Fruit fly (Drosophila melanogaster) whole organism, embryonic: Measurements from ENCODE around the gene scrt.

Source experiments
- Atf3 ChIP-seq: fragments of 200-800 bp; sonication (Bioruptor generic); optimal IDR thresholded peaks from 3 replicates; lab custom pipeline; 2016; ENCODE audit warnings: missing biosample characterization, missing genetic modification characterization
- B-H1 ChIP-seq: fragments of 200-800 bp; sonication (Bioruptor generic); IDR thresholded peaks from 3 replicates; pipeline ENCODE4 v1.3.6; 2022; ENCODE audit warnings: missing biosample characterization, missing genetic modification characterization
- B-H2 ChIP-seq: fragments of 200-800 bp; sonication (Bioruptor generic); optimal IDR thresholded peaks from 2 replicates; lab custom pipeline; 2018; ENCODE audit warnings: missing biosample characterization, mild to moderate bottlenecking, missing genetic modification characterization
- CG10209 ChIP-seq: fragments of 200-800 bp; sonication (Bioruptor generic); optimal IDR thresholded peaks from 3 replicates; lab custom pipeline; 2017; ENCODE audit warnings: missing biosample characterization, mild to moderate bottlenecking, missing genetic modification characterization, missing genetic modification reagents
- CG10431 ChIP-seq: fragments of 200-800 bp; sonication (Bioruptor generic); optimal IDR thresholded peaks from 3 replicates; lab custom pipeline; 2018; ENCODE audit warnings: missing biosample characterization, mild to moderate bottlenecking, missing genetic modification characterization
- CG10543 ChIP-seq: fragments of 200-800 bp; sonication (Bioruptor generic); optimal IDR thresholded peaks from 3 replicates; lab custom pipeline; 2017; ENCODE audit warnings: missing biosample characterization, mild to moderate bottlenecking, missing genetic modification characterization, moderate library complexity
- CG11085 ChIP-seq: fragments of 200-800 bp; sonication (Bioruptor generic); IDR thresholded peaks from 2 replicates; pipeline ENCODE4 v1.3.6; 2022; ENCODE audit warnings: missing biosample characterization, missing genetic modification characterization
- CG11247 ChIP-seq: fragments of 200-800 bp; sonication (Bioruptor generic); IDR thresholded peaks from 2 replicates; pipeline ENCODE4 v1.3.6; 2022; ENCODE audit warnings: missing biosample characterization, missing genetic modification characterization
- CG11723 ChIP-seq: fragments of 200-800 bp; sonication (Bioruptor generic); optimal IDR thresholded peaks from 2 replicates; lab custom pipeline; 2017; ENCODE audit warnings: missing biosample characterization, mild to moderate bottlenecking, missing genetic modification characterization
- CG12219 ChIP-seq: fragments of 200-800 bp; sonication (Bioruptor generic); optimal IDR thresholded peaks from 3 replicates; lab custom pipeline; 2018; ENCODE audit warnings: missing biosample characterization, mild to moderate bottlenecking, missing genetic modification characterization
- CG1233 ChIP-seq: fragments of 200-800 bp; sonication (Bioruptor generic); optimal IDR thresholded peaks from 4 replicates; lab custom pipeline; 2018; ENCODE audit warnings: missing biosample characterization, mild to moderate bottlenecking, missing genetic modification characterization
- CG1602 ChIP-seq: fragments of 200-800 bp; sonication (Bioruptor generic); optimal IDR thresholded peaks from 3 replicates; lab custom pipeline; 2016; ENCODE audit warnings: missing biosample characterization, missing genetic modification characterization
- CG32532 ChIP-seq: fragments of 200-800 bp; sonication (Bioruptor generic); IDR thresholded peaks from 2 replicates; pipeline ENCODE4 v1.3.6; 2022; ENCODE audit warnings: missing biosample characterization, missing genetic modification characterization
- CG3995 ChIP-seq: fragments of 200-800 bp; sonication (Bioruptor generic); optimal IDR thresholded peaks from 3 replicates; lab custom pipeline; 2016; ENCODE audit warnings: missing biosample characterization, missing genetic modification characterization
- CG4282 ChIP-seq: fragments of 200-800 bp; sonication (Bioruptor generic); optimal IDR thresholded peaks from 2 replicates; lab custom pipeline; 2016; ENCODE audit warnings: missing biosample characterization, missing genetic modification characterization
- CG6765 ChIP-seq: fragments of 200-800 bp; sonication (Bioruptor generic); optimal IDR thresholded peaks from 3 replicates; lab custom pipeline; 2017; ENCODE audit warnings: missing biosample characterization, mild to moderate bottlenecking, missing genetic modification characterization
- CG7786 ChIP-seq: fragments of 200-800 bp; sonication (Bioruptor generic); optimal IDR thresholded peaks from 2 replicates; lab custom pipeline; 2016; ENCODE audit warnings: missing biosample characterization, missing genetic modification characterization
- CG8290 ChIP-seq, 3 experiments: fragments of 200-800 bp; sonication (Bioruptor generic); optimal IDR thresholded peaks; 2 replicates each; lab custom pipeline; 2016 to 2019; ENCODE audit warnings: missing biosample characterization in 3 of 3, missing genetic modification characterization in 3 of 3, mild to moderate bottlenecking in 2 of 3, moderate library complexity in 1 of 3
- CG9932 ChIP-seq: fragments of 200-800 bp; sonication (Bioruptor generic); IDR thresholded peaks from 2 replicates; pipeline ENCODE4 v1.3.6; 2022; ENCODE audit warnings: missing biosample characterization, missing genetic modification characterization
- Camta ChIP-seq: fragments of 200-800 bp; sonication (Bioruptor generic); optimal IDR thresholded peaks from 2 replicates; lab custom pipeline; 2016; ENCODE audit warnings: missing biosample characterization, missing genetic modification characterization
- CrebB ChIP-seq: fragments of 200-800 bp; sonication (Bioruptor generic); optimal IDR thresholded peaks from 3 replicates; lab custom pipeline; 2018; ENCODE audit warnings: missing biosample characterization, mild to moderate bottlenecking, missing genetic modification characterization
- Dfd ChIP-seq, 2 experiments: fragments of >200 bp; optimal IDR thresholded peaks; 2 replicates each; lab custom pipeline; 2017; ENCODE audit warnings: missing biosample characterization in 2 of 2, missing genetic modification characterization in 2 of 2
- E2f2 ChIP-seq: fragments of 200-800 bp; sonication (Bioruptor generic); IDR thresholded peaks from 2 replicates; pipeline ENCODE4 v1.3.6; 2022; ENCODE audit warnings: missing biosample characterization, missing genetic modification characterization
- Elba2 ChIP-seq: fragments of 200-800 bp; sonication (Bioruptor generic); optimal IDR thresholded peaks from 3 replicates; lab custom pipeline; 2016; ENCODE audit warnings: missing biosample characterization, missing genetic modification characterization
- Kr ChIP-seq: fragments of 200-800 bp; sonication (Bioruptor generic); optimal IDR thresholded peaks from 2 replicates; lab custom pipeline; 2017; ENCODE audit warnings: missing biosample characterization, mild to moderate bottlenecking, missing genetic modification characterization
- NC2β ChIP-seq: fragments of 200-800 bp; sonication (Bioruptor generic); optimal IDR thresholded peaks from 2 replicates; lab custom pipeline; 2016; ENCODE audit warnings: missing biosample characterization, missing genetic modification characterization
- Oaz ChIP-seq: fragments of 200-800 bp; sonication (Bioruptor generic); IDR thresholded peaks from 2 replicates; pipeline ENCODE4 v1.3.6; 2022; ENCODE audit warnings: missing biosample characterization, missing genetic modification characterization
- Rfx ChIP-seq: fragments of 200-800 bp; sonication (Bioruptor generic); IDR thresholded peaks from 2 replicates; pipeline ENCODE4 v1.3.6; 2022; ENCODE audit warnings: missing biosample characterization, missing genetic modification characterization
- Six4 ChIP-seq: fragments of 200-800 bp; sonication (Bioruptor generic); optimal IDR thresholded peaks from 2 replicates; lab custom pipeline; 2016; ENCODE audit warnings: missing biosample characterization, missing genetic modification characterization
- al ChIP-seq: fragments of 200-800 bp; sonication (Bioruptor generic); IDR thresholded peaks from 2 replicates; pipeline ENCODE4 v1.3.6; 2022; ENCODE audit warnings: missing biosample characterization, missing genetic modification characterization
- btn ChIP-seq: fragments of 200-800 bp; sonication (Bioruptor generic); optimal IDR thresholded peaks from 2 replicates; lab custom pipeline; 2016; ENCODE audit warnings: missing biosample characterization, missing genetic modification characterization
- cad ChIP-seq: fragments of >200 bp; optimal IDR thresholded peaks from 2 replicates; lab custom pipeline; 2017; ENCODE audit warnings: missing biosample characterization, missing genetic modification characterization
- chinmo ChIP-seq: fragments of 200-800 bp; sonication (Bioruptor generic); IDR thresholded peaks from 4 replicates; pipeline ENCODE4 v1.3.6; 2022; ENCODE audit warnings: missing biosample characterization, missing genetic modification characterization; ENCODE audit not compliant: partially characterized antibody
- dan ChIP-seq: fragments of 200-800 bp; sonication (Bioruptor generic); IDR thresholded peaks from 2 replicates; pipeline ENCODE4 v1.3.6; 2022; ENCODE audit warnings: missing biosample characterization, missing genetic modification characterization
- dimm ChIP-seq: fragments of 200-800 bp; sonication (Bioruptor generic); IDR thresholded peaks from 2 replicates; pipeline ENCODE4 v1.3.6; 2022; ENCODE audit warnings: missing biosample characterization, missing genetic modification characterization
- dpn ChIP-seq, 2 experiments: fragments of 200-800 bp; sonication (Bioruptor generic); optimal IDR thresholded peaks; 3 replicates each; lab custom pipeline; 2016; ENCODE audit warnings: missing biosample characterization in 2 of 2, missing genetic modification characterization in 2 of 2
- ems ChIP-seq: fragments of 200-800 bp; sonication (Bioruptor generic); optimal IDR thresholded peaks from 3 replicates; lab custom pipeline; 2016; ENCODE audit warnings: missing biosample characterization, missing genetic modification characterization
- en ChIP-seq: fragments of 200-800 bp; sonication (Bioruptor generic); optimal IDR thresholded peaks from 2 replicates; lab custom pipeline; 2016; ENCODE audit warnings: missing biosample characterization, missing genetic modification characterization
- hb ChIP-seq: fragments of 200-800 bp; sonication (Bioruptor generic); IDR thresholded peaks from 3 replicates; pipeline ENCODE4 v1.3.6; 2022; ENCODE audit warnings: missing biosample characterization, missing genetic modification characterization; ENCODE audit not compliant: partially characterized antibody
- insv ChIP-seq, 2 experiments: fragments of 200-800 bp; sonication (Bioruptor generic); optimal IDR thresholded peaks; 3 replicates each; lab custom pipeline; 2016 to 2018; ENCODE audit warnings: missing biosample characterization in 2 of 2, missing genetic modification characterization in 2 of 2
- ken ChIP-seq: fragments of 200-800 bp; sonication (Bioruptor generic); IDR thresholded peaks from 3 replicates; pipeline ENCODE4 v1.3.6; 2022; ENCODE audit warnings: missing biosample characterization, missing genetic modification characterization
- nom ChIP-seq: fragments of 200-800 bp; sonication (Bioruptor generic); optimal IDR thresholded peaks from 2 replicates; lab custom pipeline; 2017; ENCODE audit warnings: missing biosample characterization, missing genetic modification characterization, mild to moderate bottlenecking, moderate library complexity, missing genetic modification reagents
- phol ChIP-seq: fragments of 200-800 bp; sonication (Bioruptor generic); optimal IDR thresholded peaks from 3 replicates; lab custom pipeline; 2018; ENCODE audit warnings: missing biosample characterization, mild to moderate bottlenecking, missing genetic modification characterization, moderate library complexity
- pita ChIP-seq: fragments of 200-800 bp; sonication (Bioruptor generic); optimal IDR thresholded peaks from 2 replicates; lab custom pipeline; 2017; ENCODE audit warnings: missing biosample characterization, mild to moderate bottlenecking, missing genetic modification characterization
- pnt ChIP-seq: fragments of 200-800 bp; sonication (Bioruptor generic); optimal IDR thresholded peaks from 3 replicates; lab custom pipeline; 2016; ENCODE audit warnings: missing biosample characterization, missing genetic modification characterization
- ranshi ChIP-seq: fragments of 200-800 bp; sonication (Bioruptor generic); IDR thresholded peaks from 2 replicates; pipeline ENCODE4 v1.3.6; 2022; ENCODE audit warnings: missing biosample characterization, missing genetic modification characterization
- rib ChIP-seq: fragments of 200-800 bp; sonication (Bioruptor generic); IDR thresholded peaks from 2 replicates; pipeline ENCODE4 v1.3.6; 2022; ENCODE audit warnings: missing biosample characterization, missing genetic modification characterization
- ro ChIP-seq: fragments of 200-800 bp; sonication (Bioruptor generic); IDR thresholded peaks from 2 replicates; pipeline ENCODE4 v1.3.6; 2022; ENCODE audit warnings: missing biosample characterization, missing genetic modification characterization
- run ChIP-seq: fragments of 200-800 bp; sonication (Bioruptor generic); optimal IDR thresholded peaks from 3 replicates; lab custom pipeline; 2018; ENCODE audit warnings: missing biosample characterization, mild to moderate bottlenecking, missing genetic modification characterization
- sd ChIP-seq: fragments of 200-800 bp; sonication (Bioruptor generic); optimal IDR thresholded peaks from 3 replicates; lab custom pipeline; 2018; ENCODE audit warnings: missing biosample characterization, mild to moderate bottlenecking, missing genetic modification characterization, moderate library complexity
- slou ChIP-seq: fragments of 200-800 bp; sonication (Bioruptor generic); optimal IDR thresholded peaks from 3 replicates; lab custom pipeline; 2016; ENCODE audit warnings: missing biosample characterization, missing genetic modification characterization
- wek ChIP-seq: fragments of 200-800 bp; sonication (Bioruptor generic); optimal IDR thresholded peaks from 3 replicates; lab custom pipeline; 2018; ENCODE audit warnings: missing biosample characterization, mild to moderate bottlenecking, missing genetic modification characterization, moderate library complexity

Gene scrt

dm6 chr3L:3949205-3949604 lies 34.5 kb upstream of the scrt start, which contains the start of gene CG14983:
CG14983 (minus strand) TSS chr3L:3949305.
- TF ChIP-seq CrebB (no peak), rib (GFP tag; lab: Robert Waterston, UW) (no peak), CG11247 (GFP tag; lab: Robert Waterston, UW) (no peak), Atf3 (GFP tag; lab: Kevin White, UChicago) (no peak), CG10431 (GFP tag; lab: Kevin White, UChicago) (no peak), CG6765 (no peak), CG1233 (GFP tag; lab: Kevin White, UChicago) (no peak), dpn (GFP tag; optimal IDR thresholded peaks at IDR 0.05; lab: Kevin White, UChicago) (no peak), hb (no peak), B-H1 (GFP tag; lab: Robert Waterston, UW) (no peak), ken (GFP tag; lab: Robert Waterston, UW) (no peak), pnt (GFP tag; lab: Kevin White, UChicago) (no peak)

DNA sequence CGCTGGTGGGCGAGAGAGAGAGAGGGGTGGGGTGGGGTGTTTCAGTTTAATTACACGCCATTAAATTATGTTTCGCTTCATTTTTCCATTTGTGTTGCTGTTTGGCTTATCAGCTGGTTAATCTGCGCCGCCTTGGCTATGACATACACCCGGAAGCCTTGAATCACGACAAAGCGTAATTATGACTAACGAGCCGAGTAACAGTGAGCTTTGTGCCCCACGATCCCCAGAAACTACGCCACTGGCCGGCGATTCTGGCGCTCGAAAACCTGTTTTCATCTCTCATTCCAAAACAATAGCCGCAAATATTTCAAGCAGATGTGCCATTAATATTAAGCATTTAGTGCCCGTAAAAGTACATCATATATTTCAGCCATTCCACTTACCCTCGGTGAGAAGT lies 31.8 kb upstream of the scrt start:
- TF ChIP-seq chinmo (GFP tag; lab: Robert Waterston, UW) (0 out of 4 replicates have a peak, but pooled peaks have one; percentile 55), CG9932 (GFP tag; lab: Robert Waterston, UW) (peak; percentile 50), en (GFP tag; lab: Kevin White, UChicago) (no peak), B-H2 (GFP tag; lab: Kevin White, UChicago) (peak; percentile 15), ranshi (GFP tag; lab: Robert Waterston, UW) (peak; percentile 18; the same call in 1 of the 2 replicates), al (GFP tag; lab: Robert Waterston, UW) (no peak), CG32532 (GFP tag; lab: Robert Waterston, UW) (peak; percentile 32; the same call in 1 of the 2 replicates), CG11723 (GFP tag; lab: Kevin White, UChicago) (no peak), phol (no peak), CG12219 (no peak), CG10209 (GFP tag; lab: Kevin White, UChicago) (no peak), CG8290 (GFP tag; optimal IDR thresholded peaks at IDR 0.05; lab: Kevin White, UChicago) (no peak), CG8290 (tag; optimal IDR thresholded peaks at IDR 0.05; lab: Kevin White, UChicago) (no peak), NC2β (GFP tag; lab: Kevin White, UChicago) (no peak), dan (GFP tag; lab: Robert Waterston, UW) (no peak), CG4282 (GFP tag; lab: Kevin White, UChicago) (no peak), insv (GFP tag; optimal IDR thresholded peaks at IDR 0.05; lab: Kevin White, UChicago) (no peak), Rfx (GFP tag; lab: Robert Waterston, UW) (peak; percentile 48; the same call in 1 of the 2 replicates), slou (GFP tag; lab: Kevin White, UChicago) (no peak), cad (GFP tag; lab: Kevin White, UChicago) (no peak), Six4 (no peak), Kr (GFP tag; lab: Kevin White, UChicago) (no peak), ro (GFP tag; lab: Robert Waterston, UW) (no peak), ems (GFP tag; lab: Kevin White, UChicago) (no peak), Dfd (GFP tag; optimal IDR thresholded peaks at IDR 0.05; lab: Kevin White, UChicago) (no peak), dimm (GFP tag; lab: Robert Waterston, UW) (no peak), btn (no peak), sd (peak; percentile 56), pita (GFP tag; lab: Kevin White, UChicago) (no peak), wek (GFP tag; lab: Kevin White, UChicago) (no peak), E2f2 (GFP tag; lab: Robert Waterston, UW) (no peak), CG11085 (GFP tag; lab: Robert Waterston, UW) (no peak), nom (no peak), CG7786 (no peak), Oaz (no peak), CG3995 (GFP tag; lab: Kevin White, UChicago) (peak; percentile 91), Elba2 (GFP tag; lab: Kevin White, UChicago) (no peak), run (tag; lab: Kevin White, UChicago) (no peak), CG1602 (GFP tag; lab: Kevin White, UChicago) (no peak), CG10543 (GFP tag; lab: Kevin White, UChicago) (no peak), Camta (GFP tag; lab: Kevin White, UChicago) (no peak)
